Fruit fly (Drosophila melanogaster) whole organism, adult: ENCODE results near the gene Nf1.

Experiments
- CG11617 ChIP-seq: fragments of 200-800 bp; sonication (Bioruptor generic); optimal IDR thresholded peaks from 2 replicates; lab custom pipeline; 2017; ENCODE audit warnings: mild to moderate bottlenecking, missing biosample characterization, missing genetic modification reagents, missing genetic modification characterization
- CG12768 ChIP-seq: fragments of 200-800 bp; sonication (Bioruptor generic); optimal IDR thresholded peaks from 2 replicates; lab custom pipeline; 2017; ENCODE audit warnings: missing biosample characterization, missing genetic modification characterization, mild to moderate bottlenecking, moderate library complexity, missing genetic modification reagents
- CG14711 ChIP-seq: fragments of 200-800 bp; sonication (Bioruptor generic); optimal IDR thresholded peaks from 2 replicates; lab custom pipeline; 2018; ENCODE audit warnings: missing biosample characterization, mild to moderate bottlenecking, missing genetic modification characterization, moderate library complexity
- CG1620 ChIP-seq: fragments of 200-800 bp; sonication (Bioruptor generic); optimal IDR thresholded peaks from 2 replicates; lab custom pipeline; 2016; ENCODE audit warnings: missing biosample characterization, missing genetic modification characterization
- CG33017 ChIP-seq: fragments of 200-800 bp; sonication (Bioruptor generic); optimal IDR thresholded peaks from 2 replicates; lab custom pipeline; 2018; ENCODE audit warnings: missing biosample characterization, mild to moderate bottlenecking, missing genetic modification characterization, moderate library complexity
- CG5204 ChIP-seq: fragments of 200-800 bp; sonication (Bioruptor generic); optimal IDR thresholded peaks from 2 replicates; lab custom pipeline; 2016; ENCODE audit warnings: missing biosample characterization, missing genetic modification characterization
- CG7045 ChIP-seq: fragments of 200-800 bp; sonication (Bioruptor generic); optimal IDR thresholded peaks from 2 replicates; lab custom pipeline; 2017; ENCODE audit warnings: missing biosample characterization, mild to moderate bottlenecking, missing genetic modification characterization
- CG7101 ChIP-seq: fragments of 200-800 bp; sonication (Bioruptor generic); optimal IDR thresholded peaks from 2 replicates; lab custom pipeline; 2018; ENCODE audit warnings: missing biosample characterization, mild to moderate bottlenecking, missing genetic modification characterization, moderate library complexity
- Clk ChIP-seq: fragments of 200-800 bp; sonication (Bioruptor generic); optimal IDR thresholded peaks from 2 replicates; lab custom pipeline; 2017; ENCODE audit warnings: missing biosample characterization, missing genetic modification characterization
- Crg-1 ChIP-seq: fragments of 200-800 bp; sonication (Bioruptor generic); optimal IDR thresholded peaks from 2 replicates; lab custom pipeline; 2016; ENCODE audit warnings: missing biosample characterization, missing genetic modification characterization
- Hr96 ChIP-seq: fragments of 200-800 bp; sonication (Bioruptor generic); optimal IDR thresholded peaks from 2 replicates; lab custom pipeline; 2016; ENCODE audit warnings: missing biosample characterization, missing genetic modification characterization
- Mnt ChIP-seq: fragments of 200-800 bp; sonication (Bioruptor generic); optimal IDR thresholded peaks from 2 replicates; lab custom pipeline; 2016; ENCODE audit warnings: missing biosample characterization, mild to moderate bottlenecking, missing genetic modification characterization
- bab1 ChIP-seq: fragments of 200-800 bp; sonication (Bioruptor generic); optimal IDR thresholded peaks from 3 replicates; lab custom pipeline; 2019; ENCODE audit warnings: missing biosample characterization, mild to moderate bottlenecking, missing genetic modification characterization, moderate library complexity
- cic ChIP-seq: fragments of 200-800 bp; sonication (Bioruptor generic); optimal IDR thresholded peaks from 2 replicates; lab custom pipeline; 2017; ENCODE audit warnings: missing biosample characterization, mild to moderate bottlenecking, missing genetic modification characterization, moderate library complexity
- cnc ChIP-seq, 2 experiments: fragments of >200 bp; optimal IDR thresholded peaks; 2 replicates each; lab custom pipeline; 2017
- kay ChIP-seq: fragments of 200-800 bp; sonication (Bioruptor generic); peaks from one replicate; lab custom pipeline; 2016; ENCODE audit warnings: missing biosample characterization, missing genetic modification characterization, borderline replicate concordance
- ovo ChIP-seq: fragments of 200-800 bp; sonication (Bioruptor generic); optimal IDR thresholded peaks from 2 replicates; lab custom pipeline; 2016; ENCODE audit warnings: missing biosample characterization, missing genetic modification characterization
- pad ChIP-seq: fragments of 200-800 bp; sonication (Bioruptor generic); optimal IDR thresholded peaks from 3 replicates; lab custom pipeline; 2017; ENCODE audit warnings: missing biosample characterization, missing genetic modification characterization, mild to moderate bottlenecking, moderate library complexity, missing genetic modification reagents
- tj ChIP-seq: fragments of 200-800 bp; sonication (Bioruptor generic); optimal IDR thresholded peaks from 3 replicates; lab custom pipeline; 2017; ENCODE audit warnings: missing biosample characterization, mild to moderate bottlenecking, missing genetic modification characterization, moderate library complexity
- toe ChIP-seq: fragments of 200-800 bp; sonication (Bioruptor generic); optimal IDR thresholded peaks from 2 replicates; lab custom pipeline; 2016; ENCODE audit warnings: missing biosample characterization, missing genetic modification characterization

Gene Nf1

dm6 chr3R:26017771-26018731, 35.2 kb downstream of the Nf1 start:
- TF ChIP-seq tj (GFP tag; lab: Kevin White, UChicago) (no peak), CG33017 (no peak), bab1 (GFP tag; lab: Kevin White, UChicago) (no peak), CG7045 (GFP tag; lab: Kevin White, UChicago) (no peak), ovo (GFP tag; lab: Kevin White, UChicago) (no peak)

dm6 chr3R:26019232-26019631, 36.4 kb downstream of the Nf1 start:
- TF ChIP-seq cic (no peak), CG12768 (GFP tag; lab: Kevin White, UChicago) (no peak), CG11617 (GFP tag; lab: Kevin White, UChicago) (no peak), CG33017 (no peak), kay (GFP tag; lab: Kevin White, UChicago) (no peak), ovo (GFP tag; lab: Kevin White, UChicago) (no peak), Crg-1 (GFP tag; lab: Kevin White, UChicago) (no peak), Hr96 (GFP tag; lab: Kevin White, UChicago) (no peak), CG7045 (GFP tag; lab: Kevin White, UChicago) (no peak), CG1620 (no peak), CG14711 (tag; lab: Kevin White, UChicago) (no peak), tj (GFP tag; lab: Kevin White, UChicago) (no peak), CG7101 (tag; lab: Kevin White, UChicago) (no peak), toe (no peak)

dm6 chr3R:26020244-26021171, 37.7 kb downstream of the Nf1 start:
- TF ChIP-seq Clk (GFP tag; lab: Kevin White, UChicago) (no peak), pad (no peak), tj (GFP tag; lab: Kevin White, UChicago) (peak; percentile 69), CG7045 (GFP tag; lab: Kevin White, UChicago) (no peak), cnc (optimal IDR thresholded peaks at IDR 0.05; lab: Kevin White, UChicago) (no peak), toe (no peak), Crg-1 (GFP tag; lab: Kevin White, UChicago) (no peak), CG12768 (GFP tag; lab: Kevin White, UChicago) (no peak), ovo (GFP tag; lab: Kevin White, UChicago) (no peak), cic (no peak), CG14711 (tag; lab: Kevin White, UChicago) (no peak), CG33017 (no peak), CG1620 (no peak), bab1 (GFP tag; lab: Kevin White, UChicago) (no peak), Hr96 (GFP tag; lab: Kevin White, UChicago) (no peak), kay (GFP tag; lab: Kevin White, UChicago) (peak; percentile 87), CG11617 (GFP tag; lab: Kevin White, UChicago) (no peak), CG5204 (GFP tag; lab: Kevin White, UChicago) (no peak), Mnt (GFP tag; lab: Kevin White, UChicago) (no peak), CG7101 (tag; lab: Kevin White, UChicago) (peak; percentile 27)

dm6 chr3R:26021195-26021914, 38.5 kb downstream of the Nf1 start:
- TF ChIP-seq Mnt (GFP tag; lab: Kevin White, UChicago) (no peak), CG12768 (GFP tag; lab: Kevin White, UChicago) (peak; percentile 53), CG14711 (tag; lab: Kevin White, UChicago) (peak; percentile 44), toe (peak; percentile 43), CG11617 (GFP tag; lab: Kevin White, UChicago) (peak; percentile 81), ovo (GFP tag; lab: Kevin White, UChicago) (no peak), Clk (GFP tag; lab: Kevin White, UChicago) (no peak), cnc (optimal IDR thresholded peaks at IDR 0.05; lab: Kevin White, UChicago) (no peak), Crg-1 (GFP tag; lab: Kevin White, UChicago) (peak; percentile 40), tj (GFP tag; lab: Kevin White, UChicago) (peak; percentile 9), kay (GFP tag; lab: Kevin White, UChicago) (no peak), CG7101 (tag; lab: Kevin White, UChicago) (peak; percentile 64), pad (peak; percentile 60), Hr96 (GFP tag; lab: Kevin White, UChicago) (peak; percentile 42), CG5204 (GFP tag; lab: Kevin White, UChicago) (peak; percentile 79), CG1620 (peak; percentile 12), CG7045 (GFP tag; lab: Kevin White, UChicago) (peak; percentile 82), CG33017 (peak; percentile 58), bab1 (GFP tag; lab: Kevin White, UChicago) (peak; percentile 17), cic (no peak)
